Worm (Caenorhabditis elegans) whole organism, L3 larva: Measurements from ENCODE around the gene vha-2.
A peak's percentile ranks its signal among the peaks of the same experiment; 100 is the strongest.

Experiments used
- R02D3.7 ChIP-seq: fragments of 150-350 bp; optimal IDR thresholded peaks from 2 replicates; lab custom pipeline; 2014; ENCODE audit warnings: missing biosample characterization, missing genetic modification characterization
- ZK546.5 ChIP-seq: sonication (generic microtip); optimal IDR thresholded peaks from 2 replicates; lab custom pipeline; 2017; ENCODE audit warnings: missing biosample characterization, missing genetic modification characterization
- ama-1 ChIP-seq: fragments of 150-350 bp; optimal IDR thresholded peaks from 2 replicates; lab custom pipeline; 2018
- ceh-16 ChIP-seq: sonication (generic microtip); optimal IDR thresholded peaks from 2 replicates; lab custom pipeline; 2017; ENCODE audit warnings: missing biosample characterization, missing genetic modification characterization
- ceh-9 ChIP-seq: sonication (generic microtip); optimal IDR thresholded peaks from 2 replicates; lab custom pipeline; 2018; ENCODE audit warnings: missing biosample characterization, missing genetic modification characterization
- daf-12 ChIP-seq: fragments of 150-350 bp; optimal IDR thresholded peaks from 2 replicates; lab custom pipeline; 2014; ENCODE audit warnings: missing biosample characterization, missing genetic modification reagents, missing genetic modification characterization
- egl-27 ChIP-seq: sonication (generic microtip); optimal IDR thresholded peaks from 4 replicates; lab custom pipeline; 2017; ENCODE audit warnings: missing biosample characterization, missing genetic modification reagents, missing genetic modification characterization
- egl-5 ChIP-seq: fragments of 150-350 bp; optimal IDR thresholded peaks from 2 replicates; lab custom pipeline; 2017; ENCODE audit warnings: missing biosample characterization, missing genetic modification reagents, missing genetic modification characterization, inconsistent platforms
- elt-1 ChIP-seq: fragments of 150-350 bp; optimal IDR thresholded peaks from 2 replicates; lab custom pipeline; 2014; ENCODE audit warnings: missing biosample characterization, missing genetic modification characterization
- elt-2 ChIP-seq: sonication (generic microtip); optimal IDR thresholded peaks from 2 replicates; lab custom pipeline; 2016; ENCODE audit warnings: missing genetic modification reagents, mild to moderate bottlenecking, missing genetic modification characterization, missing compliant biosample characterization
- elt-3 ChIP-seq, 3 experiments: fragments of 150-350 bp in 1 of 3; sonication (generic microtip) in 2 of 3; optimal IDR thresholded peaks; 2 replicates in 2 of 3; 4 replicates in 1 of 3; lab custom pipeline; 2014 to 2017; ENCODE audit warnings: missing biosample characterization in 3 of 3, missing genetic modification characterization in 3 of 3
- eor-1 ChIP-seq, 2 experiments: fragments of 150-350 bp; optimal IDR thresholded peaks; 2 replicates each; lab custom pipeline; 2014 to 2018; ENCODE audit warnings: missing biosample characterization in 2 of 2, missing genetic modification characterization in 2 of 2
- fkh-10 ChIP-seq: sonication (generic microtip); optimal IDR thresholded peaks from 2 replicates; lab custom pipeline; 2017; ENCODE audit warnings: missing biosample characterization, missing genetic modification reagents, missing genetic modification characterization
- fkh-2 ChIP-seq: fragments of 150-350 bp; optimal IDR thresholded peaks from 2 replicates; lab custom pipeline; 2014; ENCODE audit warnings: missing biosample characterization, missing genetic modification reagents, missing genetic modification characterization
- fos-1 ChIP-seq: fragments of 150-350 bp; optimal IDR thresholded peaks from 2 replicates; lab custom pipeline; 2014; ENCODE audit warnings: missing biosample characterization, missing genetic modification characterization
- hmg-11 ChIP-seq: sonication (generic microtip); optimal IDR thresholded peaks from 2 replicates; lab custom pipeline; 2016; ENCODE audit warnings: missing genetic modification characterization, missing compliant biosample characterization
- jun-1 ChIP-seq: fragments of 150-350 bp; optimal IDR thresholded peaks from 2 replicates; lab custom pipeline; 2014; ENCODE audit warnings: missing biosample characterization, missing genetic modification reagents, missing genetic modification characterization
- lin-15B ChIP-seq: fragments of 150-350 bp; optimal IDR thresholded peaks from 2 replicates; lab custom pipeline; 2014; ENCODE audit warnings: missing biosample characterization, missing genetic modification characterization
- lin-39 ChIP-seq: fragments of 150-350 bp; optimal IDR thresholded peaks from 2 replicates; lab custom pipeline; 2018; ENCODE audit warnings: missing biosample characterization, missing genetic modification reagents, missing genetic modification characterization
- lsy-12 ChIP-seq: sonication (generic microtip); optimal IDR thresholded peaks from 2 replicates; lab custom pipeline; 2016; ENCODE audit warnings: mild to moderate bottlenecking, missing genetic modification characterization, missing compliant biosample characterization
- mdl-1 ChIP-seq: fragments of 150-350 bp; optimal IDR thresholded peaks from 2 replicates; lab custom pipeline; 2014; ENCODE audit warnings: missing biosample characterization, missing genetic modification characterization
- mml-1 ChIP-seq: fragments of 150-350 bp; sonication (generic microtip); optimal IDR thresholded peaks from 3 replicates; lab custom pipeline; 2014; ENCODE audit warnings: missing biosample characterization, missing genetic modification characterization
- nfya-1 ChIP-seq: sonication (generic microtip); optimal IDR thresholded peaks from 2 replicates; lab custom pipeline; 2017; ENCODE audit warnings: missing genetic modification characterization, mild to moderate bottlenecking, missing compliant biosample characterization, antibody characterized with exemption, moderate library complexity; ENCODE audit not compliant: insufficient read depth
- nhr-11 ChIP-seq: fragments of 150-350 bp; optimal IDR thresholded peaks from 2 replicates; lab custom pipeline; 2014; ENCODE audit warnings: missing biosample characterization, missing genetic modification characterization
- nhr-12 ChIP-seq: fragments of 150-350 bp; optimal IDR thresholded peaks from 2 replicates; lab custom pipeline; 2014; ENCODE audit warnings: missing biosample characterization, missing genetic modification characterization
- nhr-23 ChIP-seq: fragments of 150-350 bp; optimal IDR thresholded peaks from 2 replicates; lab custom pipeline; 2014; ENCODE audit warnings: missing biosample characterization, missing genetic modification reagents, missing genetic modification characterization
- nhr-237 ChIP-seq: fragments of 150-350 bp; optimal IDR thresholded peaks from 2 replicates; lab custom pipeline; 2014; ENCODE audit warnings: missing biosample characterization, missing genetic modification characterization
- nhr-25 ChIP-seq: sonication (generic microtip); optimal IDR thresholded peaks from 2 replicates; lab custom pipeline; 2017; ENCODE audit warnings: missing biosample characterization, missing genetic modification characterization
- nhr-28 ChIP-seq: fragments of 150-350 bp; optimal IDR thresholded peaks from 2 replicates; lab custom pipeline; 2014; ENCODE audit warnings: missing biosample characterization, missing genetic modification characterization
- nhr-76 ChIP-seq: fragments of 150-350 bp; sonication (generic microtip); optimal IDR thresholded peaks from 5 replicates; lab custom pipeline; 2014; ENCODE audit warnings: missing biosample characterization, missing genetic modification characterization
- nhr-77 ChIP-seq: fragments of 150-350 bp; optimal IDR thresholded peaks from 2 replicates; lab custom pipeline; 2014; ENCODE audit warnings: missing biosample characterization, missing genetic modification characterization
- pha-4 ChIP-seq: fragments of 150-350 bp; optimal IDR thresholded peaks from 2 replicates; lab custom pipeline; 2014; ENCODE audit warnings: missing biosample characterization, missing genetic modification reagents, missing genetic modification characterization
- pqm-1 ChIP-seq: fragments of 150-350 bp; optimal IDR thresholded peaks from 2 replicates; lab custom pipeline; 2017; ENCODE audit warnings: missing biosample characterization, missing genetic modification characterization, inconsistent platforms
- sea-2 ChIP-seq: fragments of 150-350 bp; sonication (generic microtip); optimal IDR thresholded peaks from 4 replicates; lab custom pipeline; 2014; ENCODE audit warnings: missing biosample characterization, missing genetic modification reagents, missing genetic modification characterization
- skn-1 ChIP-seq: fragments of 150-350 bp; optimal IDR thresholded peaks from 2 replicates; lab custom pipeline; 2014; ENCODE audit warnings: missing biosample characterization, missing genetic modification characterization
- snpc-4 ChIP-seq: fragments of 150-350 bp; optimal IDR thresholded peaks from 2 replicates; lab custom pipeline; 2014; ENCODE audit warnings: missing biosample characterization, missing genetic modification characterization
- tbx-2 ChIP-seq: sonication (generic microtip); optimal IDR thresholded peaks from 2 replicates; lab custom pipeline; 2016; ENCODE audit warnings: mild to moderate bottlenecking, missing genetic modification characterization, missing compliant biosample characterization
- unc-62 ChIP-seq: fragments of 150-350 bp; sonication (generic microtip); optimal IDR thresholded peaks from 4 replicates; lab custom pipeline; 2014; ENCODE audit warnings: missing biosample characterization, missing genetic modification reagents, missing genetic modification characterization
- zag-1 ChIP-seq: fragments of 150-350 bp; optimal IDR thresholded peaks from 2 replicates; lab custom pipeline; 2014; ENCODE audit warnings: missing biosample characterization, missing genetic modification characterization
- ztf-11 ChIP-seq: fragments of 150-350 bp; optimal IDR thresholded peaks from 2 replicates; lab custom pipeline; 2014; ENCODE audit warnings: missing biosample characterization, missing genetic modification characterization
- ztf-4 ChIP-seq: fragments of 150-350 bp; optimal IDR thresholded peaks from 2 replicates; lab custom pipeline; 2014; ENCODE audit warnings: missing biosample characterization, missing genetic modification characterization

The vha-2 gene

ce11 chrIII:9760184-9760583 lies 21.8 kb upstream of the vha-2 start:
- TF ChIP-seq lsy-12 (tag; lab: Kevin White, UChicago): no peak
- TF ChIP-seq snpc-4: no peak
- no peak for TF ChIP-seq zag-1 (tag; lab: Kevin White, UChicago)
- TF ChIP-seq pha-4 (tag; lab: Kevin White, UChicago): no peak
- no peak for TF ChIP-seq nhr-237 (tag; lab: Kevin White, UChicago)
- TF ChIP-seq mdl-1 (tag; lab: Kevin White, UChicago): no peak
- no peak for TF ChIP-seq nhr-25 (tag; lab: Kevin White, UChicago)
- TF ChIP-seq unc-62: no peak
- TF ChIP-seq nhr-12 (tag; lab: Kevin White, UChicago): no peak
- no peak for TF ChIP-seq elt-3 (tag; optimal IDR thresholded peaks at IDR 0.05; lab: Kevin White, UChicago)
- TF ChIP-seq nhr-11 (tag; lab: Kevin White, UChicago): no peak
- TF ChIP-seq ztf-11 (tag; lab: Kevin White, UChicago): no peak
- no peak for TF ChIP-seq mml-1 (tag; lab: Kevin White, UChicago)
- TF ChIP-seq ZK546.5 (tag; lab: Kevin White, UChicago): no peak

ce11 chrIII:9762093-9762748 lies 19.7 kb upstream of the vha-2 start, which contains the start of gene gcc-2:
gcc-2 (minus strand) TSS chrIII:9762143.
- TF ChIP-seq egl-27 (tag; lab: Kevin White, UChicago) (no peak), skn-1 (tag; lab: Kevin White, UChicago) (no peak), nhr-237 (tag; lab: Kevin White, UChicago) (no peak), fos-1 (tag; lab: Kevin White, UChicago) (no peak), ama-1 (lab: Kevin White, UChicago) (no peak), ZK546.5 (tag; lab: Kevin White, UChicago) (no peak), fkh-10 (GFP tag; lab: Kevin White, UChicago) (no peak), hmg-11 (no peak), nfya-1 (no peak), ztf-4 (tag; lab: Kevin White, UChicago) (no peak), egl-5 (tag; lab: Kevin White, UChicago) (no peak), ceh-9 (tag; lab: Kevin White, UChicago) (no peak), nhr-28 (tag; lab: Kevin White, UChicago) (no peak), unc-62 (no peak), ztf-11 (tag; lab: Kevin White, UChicago) (no peak), lin-39 (tag; lab: Kevin White, UChicago) (no peak), nhr-11 (tag; lab: Kevin White, UChicago) (no peak), mml-1 (tag; lab: Kevin White, UChicago) (no peak), nhr-77 (tag; lab: Kevin White, UChicago) (no peak)

DNA sequence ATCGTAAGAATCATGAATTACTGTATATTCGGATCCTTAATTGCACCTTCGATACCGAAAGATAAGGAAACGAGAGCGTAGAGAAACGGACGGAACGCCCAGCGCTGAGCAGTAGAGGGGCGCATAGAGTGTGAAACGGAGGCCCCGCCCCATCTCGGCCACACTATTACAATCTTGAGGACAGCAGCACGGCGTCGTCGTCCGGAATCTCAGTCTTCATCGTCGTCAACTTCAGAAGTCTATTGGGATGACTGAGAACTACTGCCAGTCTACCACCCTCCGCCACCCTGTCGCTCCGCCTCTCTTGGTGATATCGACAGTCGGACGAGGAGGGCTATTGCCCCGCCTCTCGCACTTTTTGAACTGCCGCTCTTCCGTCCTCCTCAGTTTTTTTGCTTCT lies 17.2 kb upstream of the vha-2 start:
- TF ChIP-seq ama-1 (lab: Kevin White, UChicago) (peak; percentile 29), egl-27 (tag; lab: Kevin White, UChicago) (no peak), tbx-2 (tag; lab: Kevin White, UChicago) (no peak), hmg-11 (peak; percentile 10), mml-1 (tag; lab: Kevin White, UChicago) (no peak), lin-39 (tag; lab: Kevin White, UChicago) (peak; percentile 1)

ce11 chrIII:9765465-9765900 lies 16.5 kb upstream of the vha-2 start:
- peak; percentile 37 for TF ChIP-seq nhr-76 (tag; lab: Kevin White, UChicago)
- peak; percentile 98 for TF ChIP-seq egl-5 (tag; lab: Kevin White, UChicago)
- TF ChIP-seq nhr-28 (tag; lab: Kevin White, UChicago): peak; percentile 16
- TF ChIP-seq nhr-11 (tag; lab: Kevin White, UChicago): peak; percentile 91
- peak; percentile 4 for TF ChIP-seq nhr-237 (tag; lab: Kevin White, UChicago)
- TF ChIP-seq eor-1 (tag; optimal IDR thresholded peaks at IDR 0.05; lab: Kevin White, UChicago): no peak
- peak in 2 of 3 experiments; percentile 29 to 88 for TF ChIP-seq elt-3 (tag; optimal IDR thresholded peaks at IDR 0.05; lab: Kevin White, UChicago)
- TF ChIP-seq pqm-1 (tag; lab: Kevin White, UChicago): peak; percentile 93
- TF ChIP-seq skn-1 (tag; lab: Kevin White, UChicago): peak; percentile 93
- peak; percentile 99 for TF ChIP-seq ama-1 (lab: Kevin White, UChicago)
- TF ChIP-seq unc-62: peak; percentile 86
- no peak for TF ChIP-seq fkh-2 (tag; lab: Kevin White, UChicago)
- no peak for TF ChIP-seq ztf-11 (tag; lab: Kevin White, UChicago)
- peak; percentile 94 for TF ChIP-seq elt-2 (tag; lab: Kevin White, UChicago)
- TF ChIP-seq R02D3.7 (tag; lab: Kevin White, UChicago): peak; percentile 90
- TF ChIP-seq mdl-1 (tag; lab: Kevin White, UChicago): peak; percentile 92
- peak; percentile 70 for TF ChIP-seq daf-12 (tag; lab: Kevin White, UChicago)
- TF ChIP-seq pha-4 (tag; lab: Kevin White, UChicago): peak; percentile 98
- peak; percentile 95 for TF ChIP-seq ztf-4 (tag; lab: Kevin White, UChicago)
- TF ChIP-seq mml-1 (tag; lab: Kevin White, UChicago): no peak
- no peak for TF ChIP-seq ceh-9 (tag; lab: Kevin White, UChicago)
- peak; percentile 85 for TF ChIP-seq elt-1 (tag; lab: Kevin White, UChicago)
- TF ChIP-seq nhr-23: peak; percentile 99
- peak; percentile 77 for TF ChIP-seq nhr-77 (tag; lab: Kevin White, UChicago)
- peak; percentile 66 for TF ChIP-seq fkh-10 (GFP tag; lab: Kevin White, UChicago)
- peak; percentile 99 for TF ChIP-seq nfya-1
- TF ChIP-seq lsy-12 (tag; lab: Kevin White, UChicago): peak; percentile 99
- peak; percentile 78 for TF ChIP-seq egl-27 (tag; lab: Kevin White, UChicago)
- peak; percentile 92 for TF ChIP-seq fos-1 (tag; lab: Kevin White, UChicago)
- TF ChIP-seq sea-2: peak; percentile 21
- peak; percentile 97 for TF ChIP-seq tbx-2 (tag; lab: Kevin White, UChicago)
- no peak for TF ChIP-seq ceh-16
- TF ChIP-seq jun-1 (tag; lab: Kevin White, UChicago): peak; percentile 98
- TF ChIP-seq lin-15B (tag; lab: Kevin White, UChicago): peak; percentile 95
